Fruit fly (Drosophila melanogaster): Measurements from ENCODE around the gene DNAlig4.

The DNAlig4 gene

DNA sequence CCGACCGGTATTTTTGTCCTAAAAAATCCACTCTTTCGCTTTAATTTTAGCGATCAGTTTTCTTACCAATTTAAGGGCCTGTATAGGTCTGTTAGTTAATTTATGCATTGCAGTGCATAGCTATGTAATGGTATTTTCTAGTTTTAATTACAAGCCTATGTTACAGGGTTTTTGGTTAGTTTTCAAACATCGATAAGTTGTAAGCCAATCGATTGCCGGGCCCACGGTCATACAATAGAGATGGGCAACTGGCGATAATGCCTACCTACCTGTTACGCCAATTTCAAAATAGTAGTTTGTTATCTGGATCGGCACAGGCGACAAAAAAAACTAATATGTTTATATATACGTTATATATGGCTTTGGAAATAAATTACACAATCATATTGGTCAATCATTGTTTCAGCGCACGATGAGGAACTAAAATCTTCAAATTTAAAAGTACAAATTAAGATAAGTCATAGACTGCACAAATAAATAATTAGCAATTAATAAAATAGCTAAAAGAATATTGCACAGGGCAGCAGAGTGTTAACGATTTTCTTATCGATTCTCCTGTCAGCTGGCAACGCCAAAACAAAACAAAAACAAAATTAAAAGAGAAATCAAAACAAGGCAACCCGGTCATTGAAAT, 51.1 kb downstream of the DNAlig4 start, which contains the start of the genes tth and Tango2 (continued):
- TF ChIP-seq Jra (GFP tag; optimal IDR thresholded peaks at IDR 0.05) = no peak

DNA sequence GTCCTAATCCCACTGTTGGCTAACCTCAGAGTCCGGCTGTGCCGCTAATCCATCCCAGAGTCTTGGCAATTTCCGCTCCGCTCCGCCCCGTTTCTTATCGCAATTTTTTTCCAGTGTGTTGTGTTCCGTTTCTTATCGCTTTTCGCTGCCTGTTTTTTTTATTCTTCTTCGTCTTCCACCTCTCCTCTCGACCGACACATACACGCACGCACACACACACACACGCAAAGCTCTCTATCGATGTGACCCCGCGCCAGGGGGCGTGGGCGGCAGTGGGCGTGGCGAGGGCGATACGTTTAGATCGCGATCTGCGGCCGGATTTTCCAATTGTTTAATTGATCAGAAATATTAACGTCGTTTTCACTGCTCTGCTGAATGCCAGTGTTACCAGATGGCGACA, 51.6 kb downstream of the DNAlig4 start:
- TF ChIP-seq psq (GFP tag; optimal IDR thresholded peaks at IDR 0.05) = peak; percentile 81
- no peak for TF ChIP-seq CG32264 (GFP tag; optimal IDR thresholded peaks at IDR 0.05)
- no peak for TF ChIP-seq h (GFP tag; optimal IDR thresholded peaks at IDR 0.05)
- TF ChIP-seq CG9705 (GFP tag; optimal IDR thresholded peaks at IDR 0.05) = no peak
- TF ChIP-seq foxo (GFP tag; optimal IDR thresholded peaks at IDR 0.05) = no peak
- no peak for TF ChIP-seq pan (optimal IDR thresholded peaks at IDR 0.05)
- TF ChIP-seq Myc (optimal IDR thresholded peaks at IDR 0.05) = no peak
- TF ChIP-seq usp (GFP tag; optimal IDR thresholded peaks at IDR 0.05) = no peak
- TF ChIP-seq Jra (GFP tag; optimal IDR thresholded peaks at IDR 0.05) = no peak
- no peak for TF ChIP-seq CrebA (GFP tag; optimal IDR thresholded peaks at IDR 0.05; ENCODE audit: borderline replicate concordance)
- TF ChIP-seq dl (GFP tag; optimal IDR thresholded peaks at IDR 0.05; ENCODE audit: insufficient read depth in 1 of 2, partially characterized antibody in 2 of 2) = no peak
- no peak for TF ChIP-seq rgr (GFP tag; optimal IDR thresholded peaks at IDR 0.05)
- TF ChIP-seq fru (GFP tag; optimal IDR thresholded peaks at IDR 0.05) = no peak
- TF ChIP-seq Hnf4 (GFP tag; optimal IDR thresholded peaks at IDR 0.05) = no peak
- peak; percentile 21 for TF ChIP-seq Dif (GFP tag; optimal IDR thresholded peaks at IDR 0.05; ENCODE audit: partially characterized antibody)
- peak; percentile 22 for TF ChIP-seq Sp1 (GFP tag; optimal IDR thresholded peaks at IDR 0.05)
- no peak for TF ChIP-seq GATAd (GFP tag; optimal IDR thresholded peaks at IDR 0.05)
- TF ChIP-seq jim (GFP tag; optimal IDR thresholded peaks at IDR 0.05) = no peak
- TF ChIP-seq br (GFP tag; optimal IDR thresholded peaks at IDR 0.05) = no peak
- TF ChIP-seq tai (GFP tag; optimal IDR thresholded peaks at IDR 0.05) = no peak
